Fruit fly (Drosophila melanogaster) whole organism, adult: Measurements from ENCODE around the gene pug.

Experiments used
- CG11617 ChIP-seq: fragments of 200-800 bp; sonication (Bioruptor generic); optimal IDR thresholded peaks from 2 replicates; lab custom pipeline; 2017; ENCODE audit warnings: mild to moderate bottlenecking, missing biosample characterization, missing genetic modification reagents, missing genetic modification characterization
- CG12768 ChIP-seq: fragments of 200-800 bp; sonication (Bioruptor generic); optimal IDR thresholded peaks from 2 replicates; lab custom pipeline; 2017; ENCODE audit warnings: missing biosample characterization, missing genetic modification characterization, mild to moderate bottlenecking, moderate library complexity, missing genetic modification reagents
- CG14711 ChIP-seq: fragments of 200-800 bp; sonication (Bioruptor generic); optimal IDR thresholded peaks from 2 replicates; lab custom pipeline; 2018; ENCODE audit warnings: missing biosample characterization, mild to moderate bottlenecking, missing genetic modification characterization, moderate library complexity
- CG33017 ChIP-seq: fragments of 200-800 bp; sonication (Bioruptor generic); optimal IDR thresholded peaks from 2 replicates; lab custom pipeline; 2018; ENCODE audit warnings: missing biosample characterization, mild to moderate bottlenecking, missing genetic modification characterization, moderate library complexity
- Clk ChIP-seq: fragments of 200-800 bp; sonication (Bioruptor generic); optimal IDR thresholded peaks from 2 replicates; lab custom pipeline; 2017; ENCODE audit warnings: missing biosample characterization, missing genetic modification characterization
- Hr96 ChIP-seq: fragments of 200-800 bp; sonication (Bioruptor generic); optimal IDR thresholded peaks from 2 replicates; lab custom pipeline; 2016; ENCODE audit warnings: missing biosample characterization, missing genetic modification characterization
- Mnt ChIP-seq: fragments of 200-800 bp; sonication (Bioruptor generic); optimal IDR thresholded peaks from 2 replicates; lab custom pipeline; 2016; ENCODE audit warnings: missing biosample characterization, mild to moderate bottlenecking, missing genetic modification characterization
- toe ChIP-seq: fragments of 200-800 bp; sonication (Bioruptor generic); optimal IDR thresholded peaks from 2 replicates; lab custom pipeline; 2016; ENCODE audit warnings: missing biosample characterization, missing genetic modification characterization

DNA sequence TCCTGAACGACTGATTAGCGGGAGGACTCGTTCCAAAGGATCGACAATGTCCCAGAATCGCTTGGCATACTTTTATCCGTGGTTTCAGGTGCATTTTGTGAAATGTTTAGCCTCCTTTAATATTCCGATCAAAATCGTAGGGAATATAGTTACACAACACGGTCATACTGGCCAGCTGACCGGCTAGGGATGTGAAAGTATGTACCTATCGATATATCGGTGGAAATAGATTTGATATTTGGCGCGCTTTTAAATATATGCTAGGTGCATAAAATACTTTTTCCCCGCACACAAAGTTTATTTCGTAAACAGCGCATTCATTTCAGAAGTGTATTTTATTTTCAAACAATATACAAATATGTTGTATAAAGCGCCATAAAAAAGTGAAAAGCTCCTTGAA lies 11.8 kb downstream of the pug start, which contains the start of gene CG31278:
- TF ChIP-seq Mnt (GFP tag; lab: Kevin White, UChicago) = no peak
- no peak for TF ChIP-seq Hr96 (GFP tag; lab: Kevin White, UChicago)
- no peak for TF ChIP-seq Clk (GFP tag; lab: Kevin White, UChicago)
- no peak for TF ChIP-seq CG14711 (tag; lab: Kevin White, UChicago)
- no peak for TF ChIP-seq toe (GFP tag; lab: Kevin White, UChicago)
- no peak for TF ChIP-seq CG12768 (GFP tag; lab: Kevin White, UChicago)
- no peak for TF ChIP-seq CG33017 (tag; lab: Kevin White, UChicago)
- TF ChIP-seq CG11617 (GFP tag; lab: Kevin White, UChicago) = no peak
